Worm (Caenorhabditis elegans): Measurements from ENCODE around the gene jtr-1.

DNA sequence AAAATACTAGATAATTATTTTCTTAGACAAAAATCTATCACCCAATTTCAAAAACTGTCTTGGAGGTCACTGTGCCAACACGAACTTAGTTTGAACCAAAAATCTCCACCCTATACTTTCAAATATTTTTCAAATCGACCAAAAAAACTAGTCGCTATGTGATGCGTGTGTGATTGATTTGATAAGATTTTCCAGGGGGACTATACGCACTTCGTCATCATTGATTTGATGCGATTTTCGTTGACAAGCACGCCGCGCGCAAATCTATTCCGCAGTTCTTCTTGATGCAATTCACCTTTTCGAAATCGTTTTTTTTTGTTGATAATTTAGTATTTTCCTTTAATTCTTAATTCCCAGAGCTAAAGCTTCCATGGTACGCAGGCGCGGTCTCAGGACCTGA is 32.7 kb downstream of the jtr-1 start:
- TF ChIP-seq mdl-1 (tag; optimal IDR thresholded peaks at IDR 0.05), result no peak
- no peak for TF ChIP-seq ceh-82 (tag; optimal IDR thresholded peaks at IDR 0.05)

Data from whole organism, L4 larva.